Fruit fly (Drosophila melanogaster): ENCODE measurements around the gene CG1674.
A peak's percentile ranks its signal among the peaks of the same experiment; 100 is the strongest.

Gene CG1674

DNA sequence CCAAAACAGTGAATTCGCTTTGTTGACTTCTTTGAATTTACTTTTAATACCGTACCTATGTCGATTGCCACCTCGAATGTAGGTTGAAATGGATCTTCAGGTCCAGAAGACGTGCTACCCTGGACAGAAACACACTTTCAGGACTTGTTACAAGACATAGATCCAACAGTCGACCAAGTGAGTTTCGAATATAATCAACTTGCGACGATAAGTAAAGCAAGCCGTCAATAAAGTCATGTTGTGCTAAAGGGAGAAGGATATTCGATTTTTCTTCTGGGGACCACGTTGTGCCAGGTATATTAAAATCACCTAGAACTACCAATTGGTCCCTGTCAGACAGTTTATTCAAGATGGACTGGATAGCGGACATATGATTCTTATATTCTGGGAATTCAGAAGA is 23.5 kb upstream of the CG1674 start:
- TF ChIP-seq CG17802 (tag; optimal IDR thresholded peaks at IDR 0.05) (peak; percentile 77), Dref (GFP tag; IDR thresholded peaks at IDR 0.05) (peak; percentile 34; the same call in 1 of the 2 replicates), ssp (GFP tag; IDR thresholded peaks at IDR 0.05) (peak; percentile 92), row (GFP tag; IDR thresholded peaks at IDR 0.05) (peak; percentile 24; the same call in 1 of the 3 replicates), CG30020 (tag; optimal IDR thresholded peaks at IDR 0.05) (peak; percentile 74), CG1603 (tag; optimal IDR thresholded peaks at IDR 0.05) (peak; percentile 74), CG7357 (GFP tag; IDR thresholded peaks at IDR 0.05) (peak; percentile 64), CG1024 (GFP tag; IDR thresholded peaks at IDR 0.05) (peak; percentile 85)

- no peak for TF ChIP-seq CG2199 (GFP tag; IDR thresholded peaks at IDR 0.05)
- no peak for TF ChIP-seq Sox102F (GFP tag; optimal IDR thresholded peaks at IDR 0.05)
- no peak; the same call in 1 of the 2 replicates for TF ChIP-seq Scr (GFP tag; IDR thresholded peaks at IDR 0.05; ENCODE audit: partially characterized antibody)
- no peak for TF ChIP-seq Ravus (GFP tag; IDR thresholded peaks at IDR 0.05)
- TF ChIP-seq Drgx (GFP tag; IDR thresholded peaks at IDR 0.05): no peak
- TF ChIP-seq CG10209 (GFP tag; optimal IDR thresholded peaks at IDR 0.05): no peak
- no peak for TF ChIP-seq Mes4 (GFP tag; optimal IDR thresholded peaks at IDR 0.05)
- peak; percentile 88 for TF ChIP-seq Dref (GFP tag; IDR thresholded peaks at IDR 0.05)
- TF ChIP-seq inv (GFP tag; IDR thresholded peaks at IDR 0.05; ENCODE audit: partially characterized antibody): peak; percentile 43; the same call in 1 of the 2 replicates
- TF ChIP-seq BEAF-32 (GFP tag; optimal IDR thresholded peaks at IDR 0.05): peak; percentile 72
- no peak for TF ChIP-seq CG14050 (GFP tag; IDR thresholded peaks at IDR 0.05)
- no peak for TF ChIP-seq dati (GFP tag; IDR thresholded peaks at IDR 0.05)
- TF ChIP-seq CG17361 (GFP tag; IDR thresholded peaks at IDR 0.05): no peak
- no peak for TF ChIP-seq seq (GFP tag; IDR thresholded peaks at IDR 0.05)
- no peak for TF ChIP-seq mirr (GFP tag; optimal IDR thresholded peaks at IDR 0.05)
- TF ChIP-seq Ada2b (GFP tag; IDR thresholded peaks at IDR 0.05): no peak
- TF ChIP-seq CG12219 (GFP tag; optimal IDR thresholded peaks at IDR 0.05): no peak
- TF ChIP-seq CG8089 (GFP tag; optimal IDR thresholded peaks at IDR 0.05): peak; percentile 15
- no peak for TF ChIP-seq Optix (GFP tag; IDR thresholded peaks at IDR 0.05)
- no peak for TF ChIP-seq Poxn (GFP tag; IDR thresholded peaks at IDR 0.05)
- TF ChIP-seq sim (GFP tag; IDR thresholded peaks at IDR 0.05): no peak
- TF ChIP-seq CG17568 (GFP tag; optimal IDR thresholded peaks at IDR 0.05): no peak
- TF ChIP-seq CG1792 (GFP tag; optimal IDR thresholded peaks at IDR 0.05): no peak
- no peak for TF ChIP-seq ci (GFP tag; IDR thresholded peaks at IDR 0.05)
- no peak for TF ChIP-seq CG14441 (GFP tag; IDR thresholded peaks at IDR 0.05)
- no peak for TF ChIP-seq HLH4C (GFP tag; IDR thresholded peaks at IDR 0.05; ENCODE audit: partially characterized antibody)
- no peak for TF ChIP-seq zen2 (GFP tag; IDR thresholded peaks at IDR 0.05; ENCODE audit: partially characterized antibody)
- peak in 1 of 2 experiments; percentile 13 for TF ChIP-seq dpn (GFP tag; optimal IDR thresholded peaks at IDR 0.05)
- TF ChIP-seq CG34376 (GFP tag; optimal IDR thresholded peaks at IDR 0.05): peak; percentile 12
- peak; percentile 10 for TF ChIP-seq Dip3 (GFP tag; optimal IDR thresholded peaks at IDR 0.05)
- TF ChIP-seq ab (GFP tag; optimal IDR thresholded peaks at IDR 0.05): no peak
- no peak for TF ChIP-seq CG11504 (tag; optimal IDR thresholded peaks at IDR 0.05)
- TF ChIP-seq CG12659 (GFP tag; optimal IDR thresholded peaks at IDR 0.05): peak; percentile 70
- TF ChIP-seq CG7928 (GFP tag; optimal IDR thresholded peaks at IDR 0.05): no peak
- no peak for TF ChIP-seq schlank (tag; optimal IDR thresholded peaks at IDR 0.05)
- TF ChIP-seq CG9817 (tag; optimal IDR thresholded peaks at IDR 0.05): no peak
- TF ChIP-seq ase (GFP tag; IDR thresholded peaks at IDR 0.05): no peak
- no peak for TF ChIP-seq CG16815 (GFP tag; optimal IDR thresholded peaks at IDR 0.05)
- TF ChIP-seq otp (GFP tag; IDR thresholded peaks at IDR 0.05): no peak
- TF ChIP-seq CG11723 (GFP tag; optimal IDR thresholded peaks at IDR 0.05): peak; percentile 98
- no peak for TF ChIP-seq CG18011 (GFP tag; optimal IDR thresholded peaks at IDR 0.05)
- TF ChIP-seq Chrac-16 (GFP tag; optimal IDR thresholded peaks at IDR 0.05): no peak
Observed at dm6 chr4:210011-210649, 20.4 kb upstream of the CG1674 start, which contains the start of gene Crk. Gene Crk, plus strand, starts transcription at chr4:210224.

Measured in whole organism, embryonic.